Worm (Caenorhabditis elegans) whole organism, late embryonic: ENCODE measurements around the gene K12H4.6.

Source experiments
- ceh-24 ChIP-seq: sonication (generic microtip); optimal IDR thresholded peaks from 2 replicates; lab custom pipeline; 2016; ENCODE audit warnings: mild to moderate bottlenecking, missing genetic modification characterization, missing compliant biosample characterization
- dve-1 ChIP-seq: sonication (generic microtip); optimal IDR thresholded peaks from 2 replicates; lab custom pipeline; 2017; ENCODE audit warnings: antibody characterized with exemption, mild to moderate bottlenecking, missing genetic modification characterization, missing compliant biosample characterization
- fax-1 ChIP-seq: sonication (generic microtip); optimal IDR thresholded peaks from 2 replicates; lab custom pipeline; 2016; ENCODE audit warnings: missing genotype, missing genetic modification characterization, missing compliant biosample characterization
- madf-2 ChIP-seq: sonication (generic microtip); optimal IDR thresholded peaks from 2 replicates; lab custom pipeline; 2017; ENCODE audit warnings: missing genetic modification characterization, missing compliant biosample characterization
- pha-4 ChIP-seq: fragments of 150-350 bp; optimal IDR thresholded peaks from 2 replicates; lab custom pipeline; 2018; ENCODE audit warnings: missing biosample characterization, missing genetic modification reagents, missing genetic modification characterization
- pqm-1 ChIP-seq: sonication (generic microtip); optimal IDR thresholded peaks from 2 replicates; lab custom pipeline; 2016; ENCODE audit warnings: missing genetic modification characterization, missing compliant biosample characterization

The K12H4.6 gene

DNA sequence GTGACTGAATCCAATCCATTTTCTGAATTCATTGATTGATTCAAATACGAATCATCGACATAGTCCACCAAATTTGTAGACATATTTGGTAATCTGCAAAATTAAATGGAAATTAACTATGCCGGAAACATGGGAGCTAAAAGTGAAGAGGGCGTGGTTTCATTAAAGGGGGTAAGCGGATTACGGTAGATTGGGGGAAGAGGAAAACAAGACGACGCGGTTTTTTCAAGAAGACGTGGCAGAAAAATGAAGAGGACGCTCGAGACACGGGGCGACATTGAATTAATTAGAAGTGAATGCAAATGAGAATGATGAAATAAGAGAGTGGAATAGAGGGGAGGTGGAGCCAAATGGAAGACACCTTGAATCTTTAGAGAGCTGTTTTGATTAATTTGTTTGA lies 46.3 kb downstream of the K12H4.6 start, which contains the start of gene npr-17:
Gene npr-17, minus strand, starts transcription at position 101 of the 400 bp plus-strand sequence.
- TF ChIP-seq dve-1 (no peak), pha-4 (tag; lab: Kevin White, UChicago) (no peak), fax-1 (tag; lab: Kevin White, UChicago) (no peak), pqm-1 (tag; lab: Kevin White, UChicago) (no peak), ceh-24 (tag; lab: Kevin White, UChicago) (no peak), madf-2 (tag; lab: Kevin White, UChicago) (no peak)
